Worm (Caenorhabditis elegans) whole organism, young adult: Measurements from ENCODE around the gene H19J13.2.

ENCODE experiments used
- B0019.2 ChIP-seq: fragments of 200-800 bp; sonication (Bioruptor generic); conservative IDR thresholded peaks from 2 replicates; pipeline ENCODE4 v1.3.6; 2022; ENCODE audit warnings: missing genetic modification reagents, missing genetic modification characterization, missing compliant biosample characterization
- B0261.1 ChIP-seq: sonication (generic microtip); optimal IDR thresholded peaks from 2 replicates; lab custom pipeline; 2016; ENCODE audit warnings: mild to moderate bottlenecking, missing genetic modification characterization, moderate library complexity, missing compliant biosample characterization
- C06A6.2 ChIP-seq: fragments of 200-800 bp; sonication (Bioruptor generic); conservative IDR thresholded peaks from 2 replicates; pipeline ENCODE4 v1.3.6; 2022; ENCODE audit warnings: missing genetic modification characterization, missing compliant biosample characterization
- T07F8.4 ChIP-seq: sonication (generic microtip); optimal IDR thresholded peaks from 2 replicates; lab custom pipeline; 2016; ENCODE audit warnings: mild to moderate bottlenecking, missing genetic modification characterization, moderate library complexity, missing compliant biosample characterization
- Y53F4B.3 ChIP-seq: fragments of 200-800 bp; sonication (Bioruptor generic); IDR thresholded peaks from 2 replicates; pipeline ENCODE4 v1.3.6; 2022; ENCODE audit warnings: missing genetic modification reagents, missing genetic modification characterization, missing compliant biosample characterization
- Y67H2A.10 ChIP-seq: fragments of 200-800 bp; sonication (Bioruptor generic); conservative IDR thresholded peaks from 2 replicates; pipeline ENCODE4 v1.3.6; 2022; ENCODE audit warnings: missing genetic modification reagents, missing genetic modification characterization, missing compliant biosample characterization
- akir-1 ChIP-seq: fragments of 200-800 bp; sonication (Bioruptor generic); optimal IDR thresholded peaks from 2 replicates; lab custom pipeline; 2018; ENCODE audit warnings: mild to moderate bottlenecking, missing genetic modification characterization, moderate library complexity, missing compliant biosample characterization
- atf-7 ChIP-seq: sonication (generic microtip); optimal IDR thresholded peaks from 2 replicates; lab custom pipeline; 2017; ENCODE audit warnings: mild to moderate bottlenecking, missing genetic modification characterization, missing compliant biosample characterization
- attf-3 ChIP-seq: fragments of 200-800 bp; sonication (Bioruptor generic); conservative IDR thresholded peaks from 2 replicates; pipeline ENCODE4 v1.3.6; 2022; ENCODE audit warnings: missing genetic modification reagents, missing genetic modification characterization, missing compliant biosample characterization
- attf-6 ChIP-seq: fragments of 200-800 bp; sonication (Bioruptor generic); IDR thresholded peaks from 2 replicates; pipeline ENCODE4 v1.3.6; 2022; ENCODE audit warnings: missing genetic modification reagents, missing genetic modification characterization, missing compliant biosample characterization
- bed-1 ChIP-seq: fragments of 200-800 bp; sonication (Bioruptor generic); IDR thresholded peaks from 2 replicates; pipeline ENCODE4 v1.3.6; 2022; ENCODE audit warnings: missing genetic modification reagents, missing genetic modification characterization, missing compliant biosample characterization
- bed-2 ChIP-seq: fragments of 200-800 bp; sonication (Bioruptor generic); IDR thresholded peaks from 2 replicates; pipeline ENCODE4 v1.3.6; 2022; ENCODE audit warnings: missing genetic modification reagents, missing genetic modification characterization, missing compliant biosample characterization
- ceh-100 ChIP-seq: fragments of 200-800 bp; sonication (Bioruptor generic); IDR thresholded peaks from 2 replicates; pipeline ENCODE4 v1.3.6; 2022; ENCODE audit warnings: missing genetic modification reagents, missing genetic modification characterization, missing compliant biosample characterization
- ceh-40 ChIP-seq: fragments of 200-800 bp; sonication (Bioruptor generic); IDR thresholded peaks from 2 replicates; pipeline ENCODE4 v1.3.6; 2022; ENCODE audit warnings: missing genetic modification characterization, missing compliant biosample characterization
- dpff-1 ChIP-seq: sonication (generic microtip); optimal IDR thresholded peaks from 2 replicates; lab custom pipeline; 2017; ENCODE audit warnings: mild to moderate bottlenecking, missing genetic modification characterization, missing compliant biosample characterization
- dpl-1 ChIP-seq: fragments of 150-350 bp; optimal IDR thresholded peaks from 2 replicates; lab custom pipeline; 2014; ENCODE audit warnings: missing biosample characterization, missing genetic modification reagents, missing genetic modification characterization
- efl-1 ChIP-seq: fragments of 150-350 bp; optimal IDR thresholded peaks from 2 replicates; lab custom pipeline; 2014; ENCODE audit warnings: missing biosample characterization, missing genetic modification reagents, missing genetic modification characterization
- egl-18 ChIP-seq: fragments of 200-800 bp; sonication (Bioruptor generic); IDR thresholded peaks from 2 replicates; pipeline ENCODE4 v1.3.6; 2022; ENCODE audit warnings: missing genetic modification reagents, missing genetic modification characterization, missing compliant biosample characterization
- hmg-1.2 ChIP-seq: fragments of 200-800 bp; sonication (Bioruptor generic); IDR thresholded peaks from 2 replicates; pipeline ENCODE4 v1.3.6; 2022; ENCODE audit warnings: missing genetic modification reagents, missing genetic modification characterization, missing compliant biosample characterization
- hrde-1 ChIP-seq: sonication (generic microtip); optimal IDR thresholded peaks from 2 replicates; lab custom pipeline; 2016; ENCODE audit warnings: missing genetic modification characterization, mild to moderate bottlenecking, missing compliant biosample characterization, moderate library complexity, missing genotype, missing genetic modification reagents, borderline replicate concordance
- let-526 ChIP-seq: fragments of 200-800 bp; sonication (Bioruptor generic); IDR thresholded peaks from 2 replicates; pipeline ENCODE4 v1.3.6; 2022; ENCODE audit warnings: missing genetic modification reagents, missing genetic modification characterization, missing compliant biosample characterization
- lin-54 ChIP-seq: fragments of 200-800 bp; sonication (Bioruptor generic); optimal IDR thresholded peaks from 2 replicates; lab custom pipeline; 2018; ENCODE audit warnings: mild to moderate bottlenecking, missing genetic modification characterization, missing compliant biosample characterization
- madf-6 ChIP-seq: fragments of 200-800 bp; sonication (Bioruptor generic); IDR thresholded peaks from 2 replicates; pipeline ENCODE4 v1.3.6; 2022; ENCODE audit warnings: missing genetic modification reagents, missing genetic modification characterization, missing compliant biosample characterization
- madf-8 ChIP-seq: fragments of 200-800 bp; sonication (Bioruptor generic); conservative IDR thresholded peaks from 2 replicates; pipeline ENCODE4 v1.3.6; 2022; ENCODE audit warnings: missing genetic modification reagents, missing genetic modification characterization, missing compliant biosample characterization
- mcd-1 ChIP-seq: fragments of 200-800 bp; sonication (Bioruptor generic); IDR thresholded peaks from 2 replicates; pipeline ENCODE4 v1.3.6; 2022; ENCODE audit warnings: missing genetic modification reagents, missing genetic modification characterization, missing compliant biosample characterization
- mxl-1 ChIP-seq: sonication (generic microtip); optimal IDR thresholded peaks from 2 replicates; lab custom pipeline; 2016; ENCODE audit warnings: missing genetic modification characterization, missing compliant biosample characterization
- nfya-1 ChIP-seq: sonication (generic microtip); optimal IDR thresholded peaks from 2 replicates; lab custom pipeline; 2017; ENCODE audit warnings: antibody characterized with exemption, missing compliant biosample characterization, missing genetic modification characterization, borderline replicate concordance; ENCODE audit not compliant: insufficient read depth
- pbrm-1 ChIP-seq: fragments of 200-800 bp; sonication (Bioruptor generic); IDR thresholded peaks from 2 replicates; pipeline ENCODE4 v1.3.6; 2022; ENCODE audit warnings: missing genetic modification reagents, missing genetic modification characterization, missing compliant biosample characterization
- rcor-1 ChIP-seq: fragments of 200-800 bp; sonication (Bioruptor generic); IDR thresholded peaks from 2 replicates; pipeline ENCODE4 v1.3.6; 2022; ENCODE audit warnings: missing genetic modification reagents, missing genetic modification characterization, missing compliant biosample characterization
- rec-8 ChIP-seq, 2 experiments: sonication (generic microtip); optimal IDR thresholded peaks; 2 replicates each; lab custom pipeline; 2016; ENCODE audit warnings: mild to moderate bottlenecking in 2 of 2, missing genetic modification characterization in 2 of 2, missing genetic modification reagents in 2 of 2, missing genotype in 2 of 2, missing biosample characterization in 1 of 2, missing compliant biosample characterization in 1 of 2, moderate library complexity in 1 of 2
- sea-2 ChIP-seq: fragments of 200-800 bp; sonication (Bioruptor generic); IDR thresholded peaks from 2 replicates; pipeline ENCODE4 v1.3.6; 2022; ENCODE audit warnings: missing genetic modification characterization, missing compliant biosample characterization
- snpc-3.4 ChIP-seq: sonication (generic microtip); optimal IDR thresholded peaks from 2 replicates; lab custom pipeline; 2017; ENCODE audit warnings: missing genetic modification characterization, mild to moderate bottlenecking, missing compliant biosample characterization, antibody characterized with exemption, moderate library complexity, missing genotype, missing genetic modification reagents
- somi-1 ChIP-seq: fragments of 200-800 bp; sonication (Bioruptor generic); optimal IDR thresholded peaks from 2 replicates; lab custom pipeline; 2018; ENCODE audit warnings: mild to moderate bottlenecking, missing genetic modification characterization, missing compliant biosample characterization
- ztf-26 ChIP-seq: sonication (generic microtip); optimal IDR thresholded peaks from 2 replicates; lab custom pipeline; 2017; ENCODE audit warnings: missing genetic modification characterization, missing compliant biosample characterization
- ztf-28 ChIP-seq: fragments of 200-800 bp; sonication (Bioruptor generic); IDR thresholded peaks from 2 replicates; pipeline ENCODE4 v1.3.6; 2022; ENCODE audit warnings: missing genetic modification reagents, missing genetic modification characterization, missing compliant biosample characterization
- ztf-3 ChIP-seq: fragments of 200-800 bp; sonication (Bioruptor generic); optimal IDR thresholded peaks from 2 replicates; lab custom pipeline; 2018; ENCODE audit warnings: mild to moderate bottlenecking, missing genetic modification characterization, missing compliant biosample characterization

The H19J13.2 gene

DNA sequence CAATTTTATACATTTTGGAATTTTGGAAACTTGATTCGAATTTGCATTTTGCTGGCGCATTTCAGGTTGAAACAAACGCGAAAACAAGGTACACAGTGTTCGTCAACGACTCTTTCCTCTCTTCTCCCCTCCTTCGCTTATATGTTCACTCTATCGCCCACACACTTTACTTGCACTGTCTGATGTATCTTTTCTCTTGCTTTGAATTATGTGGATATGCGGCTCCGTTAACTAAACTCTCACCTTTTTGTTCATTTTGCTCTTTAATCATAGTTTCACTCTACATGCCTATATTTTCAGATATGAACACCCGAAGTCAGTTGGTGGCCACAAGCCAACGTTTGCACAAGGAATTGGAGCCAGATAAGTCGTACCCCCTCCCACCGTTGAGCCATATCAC is 20.5 kb upstream of the H19J13.2 start, which contains the start of gene W06D11.1:
Gene W06D11.1 (plus strand): TSS at position 301 of the 400 bp plus-strand sequence.
- TF ChIP-seq ztf-3 (GFP tag; lab: Kevin White, UChicago) (no peak), bed-1 (no peak), egl-18 (GFP tag; lab: Robert Waterston, UW) (no peak), rec-8 (tag; optimal IDR thresholded peaks at IDR 0.05; lab: Kevin White, UChicago) (no peak), Y67H2A.10 (GFP tag; lab: Robert Waterston, UW) (no peak), efl-1 (GFP tag; lab: Kevin White, UChicago) (no peak), C06A6.2 (no peak), B0019.2 (GFP tag; lab: Robert Waterston, UW) (no peak), hmg-1.2 (GFP tag; lab: Robert Waterston, UW) (no peak), T07F8.4 (tag; lab: Kevin White, UChicago) (no peak), mxl-1 (tag; lab: Kevin White, UChicago) (no peak), pbrm-1 (no peak), akir-1 (GFP tag; lab: Kevin White, UChicago) (no peak), atf-7 (no peak), snpc-3.4 (no peak), somi-1 (GFP tag; lab: Kevin White, UChicago) (no peak), ztf-28 (GFP tag; lab: Robert Waterston, UW) (no peak), let-526 (no peak)

DNA sequence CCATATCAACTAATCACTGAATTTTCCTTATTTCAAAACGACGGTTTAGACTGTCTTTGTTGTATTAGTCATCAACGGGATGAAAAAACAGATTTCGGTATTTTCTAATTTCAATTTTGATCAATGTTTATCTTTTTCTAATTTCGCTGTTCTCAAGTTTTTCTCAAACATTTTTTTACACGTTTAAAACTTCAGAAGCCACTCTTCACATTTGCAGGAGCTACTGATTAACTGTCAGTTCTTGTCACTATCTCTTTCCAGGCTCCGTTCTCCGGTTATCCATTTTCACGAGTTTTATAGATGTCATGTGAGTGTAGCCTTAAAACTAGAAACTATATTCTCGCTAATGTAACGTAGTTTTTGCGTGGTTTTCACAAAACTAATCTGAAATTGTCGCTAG is 16.8 kb upstream of the H19J13.2 start, which contains the start of gene C04B4.4:
Gene C04B4.4 (plus strand): TSS at position 301 of the 400 bp plus-strand sequence.
- no peak for TF ChIP-seq dpl-1 (GFP tag; lab: Kevin White, UChicago)
- TF ChIP-seq madf-6 (GFP tag; lab: Robert Waterston, UW) = no peak
- no peak for TF ChIP-seq Y53F4B.3 (GFP tag; lab: Robert Waterston, UW)
- TF ChIP-seq akir-1 (GFP tag; lab: Kevin White, UChicago) = no peak
- no peak for TF ChIP-seq B0261.1 (tag; lab: Kevin White, UChicago)
- no peak for TF ChIP-seq lin-54 (GFP tag; lab: Kevin White, UChicago)
- TF ChIP-seq bed-1 = no peak
- no peak for TF ChIP-seq bed-2
- TF ChIP-seq ztf-28 (GFP tag; lab: Robert Waterston, UW) = no peak

DNA sequence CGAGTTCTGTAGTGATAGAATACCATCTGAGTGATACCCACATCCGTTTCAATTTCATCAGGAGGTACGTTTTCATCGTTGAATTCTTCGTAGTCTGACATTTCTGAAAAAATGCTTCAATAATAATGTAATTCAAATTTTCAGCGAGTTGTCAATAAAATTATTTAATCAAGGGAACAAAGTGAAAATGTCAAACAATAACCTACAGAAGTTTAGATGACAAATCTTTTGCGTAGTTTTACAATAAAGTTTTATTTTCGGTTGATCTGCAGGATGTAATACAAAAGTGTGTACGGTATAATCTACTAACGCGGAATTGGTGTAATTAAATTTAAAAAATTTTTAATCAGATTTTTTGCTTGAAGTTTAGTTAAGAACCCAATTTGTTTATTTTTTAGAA is 14.5 kb upstream of the H19J13.2 start, which contains the start of gene C04B4.5:
Gene C04B4.5 (minus strand): TSS at position 101 of the 400 bp plus-strand sequence.
- TF ChIP-seq sea-2 (GFP tag; lab: Robert Waterston, UW) (no peak), attf-6 (GFP tag; lab: Robert Waterston, UW) (no peak), nfya-1 (no peak), madf-8 (GFP tag; lab: Robert Waterston, UW) (no peak), ceh-40 (GFP tag; lab: Robert Waterston, UW) (no peak), Y67H2A.10 (GFP tag; lab: Robert Waterston, UW) (no peak), ceh-100 (GFP tag; lab: Robert Waterston, UW) (no peak), mxl-1 (tag; lab: Kevin White, UChicago) (no peak), mcd-1 (GFP tag; lab: Robert Waterston, UW) (no peak), bed-1 (no peak), ztf-3 (GFP tag; lab: Kevin White, UChicago) (no peak), dpff-1 (tag; lab: Kevin White, UChicago) (no peak), ztf-26 (tag; lab: Kevin White, UChicago) (no peak), let-526 (no peak), pbrm-1 (no peak), hrde-1 (tag; lab: Kevin White, UChicago) (no peak), rcor-1 (GFP tag; lab: Robert Waterston, UW) (no peak), rec-8 (tag; optimal IDR thresholded peaks at IDR 0.05; lab: Kevin White, UChicago) (no peak), attf-3 (no peak)
